Fruit fly (Drosophila melanogaster) whole organism, embryonic: Measurements from ENCODE around the gene CG7295.

Source experiments
- Ada2b ChIP-seq: fragments of 200-800 bp; sonication (Bioruptor generic); IDR thresholded peaks from 2 replicates; pipeline ENCODE4 v1.3.6; 2022; ENCODE audit warnings: missing biosample characterization, missing genetic modification characterization
- Adf1 ChIP-seq: fragments of 200-800 bp; sonication (Bioruptor generic); IDR thresholded peaks from 2 replicates; pipeline ENCODE4 v1.3.6; 2022; ENCODE audit warnings: missing biosample characterization, missing genetic modification characterization
- Asciz ChIP-seq: fragments of 200-800 bp; sonication (Bioruptor generic); optimal IDR thresholded peaks from 2 replicates; lab custom pipeline; 2017; ENCODE audit warnings: missing biosample characterization, mild to moderate bottlenecking, missing genetic modification characterization, missing genetic modification reagents
- CG10274 ChIP-seq: fragments of 200-800 bp; sonication (Bioruptor generic); optimal IDR thresholded peaks from 3 replicates; lab custom pipeline; 2017; ENCODE audit warnings: missing biosample characterization, mild to moderate bottlenecking, missing genetic modification characterization
- CG11398 ChIP-seq: fragments of 200-800 bp; sonication (Bioruptor generic); optimal IDR thresholded peaks from 2 replicates; lab custom pipeline; 2016; ENCODE audit warnings: missing biosample characterization, missing genetic modification characterization
- CG11723 ChIP-seq: fragments of 200-800 bp; sonication (Bioruptor generic); optimal IDR thresholded peaks from 2 replicates; lab custom pipeline; 2017; ENCODE audit warnings: missing biosample characterization, mild to moderate bottlenecking, missing genetic modification characterization
- CG12219 ChIP-seq: fragments of 200-800 bp; sonication (Bioruptor generic); optimal IDR thresholded peaks from 3 replicates; lab custom pipeline; 2018; ENCODE audit warnings: missing biosample characterization, mild to moderate bottlenecking, missing genetic modification characterization
- CG12391 ChIP-seq: fragments of 200-800 bp; sonication (Bioruptor generic); optimal IDR thresholded peaks from 3 replicates; lab custom pipeline; 2018; ENCODE audit warnings: missing biosample characterization, mild to moderate bottlenecking, missing genetic modification characterization, moderate library complexity
- CG15269 ChIP-seq: fragments of 200-800 bp; sonication (Bioruptor generic); optimal IDR thresholded peaks from 2 replicates; lab custom pipeline; 2018; ENCODE audit warnings: missing biosample characterization, mild to moderate bottlenecking, missing genetic modification characterization, moderate library complexity
- CG15514 ChIP-seq: fragments of 200-800 bp; sonication (Bioruptor generic); optimal IDR thresholded peaks from 3 replicates; lab custom pipeline; 2017; ENCODE audit warnings: missing biosample characterization, missing genetic modification characterization, mild to moderate bottlenecking, moderate library complexity, missing genetic modification reagents
- CG2202 ChIP-seq: fragments of 200-800 bp; sonication (Bioruptor generic); optimal IDR thresholded peaks from 2 replicates; lab custom pipeline; 2018; ENCODE audit warnings: missing biosample characterization, mild to moderate bottlenecking, missing genetic modification characterization
- CG2712 ChIP-seq: fragments of 200-800 bp; optimal IDR thresholded peaks from 3 replicates; lab custom pipeline; 2019; ENCODE audit warnings: missing biosample characterization, mild to moderate bottlenecking, missing genetic modification characterization, moderate library complexity
- CG34224 ChIP-seq: fragments of 200-800 bp; sonication (Bioruptor generic); IDR thresholded peaks from 3 replicates; pipeline ENCODE4 v1.3.6; 2022; ENCODE audit warnings: missing biosample characterization, missing genetic modification characterization; ENCODE audit not compliant: partially characterized antibody
- CG34422 ChIP-seq: fragments of 200-800 bp; sonication (Bioruptor generic); IDR thresholded peaks from 3 replicates; pipeline ENCODE4 v1.3.6; 2022; ENCODE audit warnings: missing biosample characterization, missing genetic modification characterization
- CG4730 ChIP-seq: fragments of 200-800 bp; sonication (Bioruptor generic); IDR thresholded peaks from 2 replicates; pipeline ENCODE4 v1.3.6; 2022; ENCODE audit warnings: missing biosample characterization, missing genetic modification characterization
- CG4820 ChIP-seq: fragments of 200-800 bp; sonication (Bioruptor generic); optimal IDR thresholded peaks from 3 replicates; lab custom pipeline; 2016; ENCODE audit warnings: missing biosample characterization, missing genetic modification characterization
- CG6765 ChIP-seq: fragments of 200-800 bp; sonication (Bioruptor generic); optimal IDR thresholded peaks from 3 replicates; lab custom pipeline; 2017; ENCODE audit warnings: missing biosample characterization, mild to moderate bottlenecking, missing genetic modification characterization
- CG7928 ChIP-seq: fragments of 200-800 bp; sonication (Bioruptor generic); optimal IDR thresholded peaks from 2 replicates; lab custom pipeline; 2017; ENCODE audit warnings: missing biosample characterization, mild to moderate bottlenecking, missing genetic modification characterization
- CG8944 ChIP-seq: fragments of 200-800 bp; sonication (Bioruptor generic); optimal IDR thresholded peaks from 3 replicates; lab custom pipeline; 2016; ENCODE audit warnings: missing biosample characterization, missing genetic modification characterization
- CoRest ChIP-seq: fragments of 200-800 bp; sonication (Bioruptor generic); optimal IDR thresholded peaks from 3 replicates; lab custom pipeline; 2018; ENCODE audit warnings: missing biosample characterization, mild to moderate bottlenecking, missing genetic modification characterization, moderate library complexity
- CrebB ChIP-seq: fragments of 200-800 bp; sonication (Bioruptor generic); optimal IDR thresholded peaks from 3 replicates; lab custom pipeline; 2018; ENCODE audit warnings: missing biosample characterization, mild to moderate bottlenecking, missing genetic modification characterization
- D19B ChIP-seq: fragments of 200-800 bp; sonication (Bioruptor generic); optimal IDR thresholded peaks from 2 replicates; lab custom pipeline; 2017; ENCODE audit warnings: missing biosample characterization, mild to moderate bottlenecking, missing genetic modification characterization
- Hr51 ChIP-seq, 2 experiments: fragments of 200-800 bp; sonication (Bioruptor generic); optimal IDR thresholded peaks; 2 replicates in 1 of 2; 3 replicates in 1 of 2; lab custom pipeline; 2016 to 2018; ENCODE audit warnings: missing biosample characterization in 2 of 2, missing genetic modification characterization in 2 of 2, mild to moderate bottlenecking in 1 of 2, moderate library complexity in 1 of 2
- Hr78 ChIP-seq, 2 experiments: fragments of 200-800 bp in 1 of 2; fragments of >200 bp in 1 of 2; sonication (Bioruptor generic) in 1 of 2; optimal IDR thresholded peaks; 2 replicates each; lab custom pipeline; 2017 to 2019; ENCODE audit warnings: missing biosample characterization in 2 of 2, missing genetic modification characterization in 2 of 2, mild to moderate bottlenecking in 1 of 2, moderate library complexity in 1 of 2
- Oli ChIP-seq: fragments of 200-800 bp; sonication (Bioruptor generic); optimal IDR thresholded peaks from 2 replicates; lab custom pipeline; 2018; ENCODE audit warnings: missing biosample characterization, mild to moderate bottlenecking, missing genetic modification characterization, moderate library complexity
- Scr ChIP-seq: fragments of 200-800 bp; sonication (Bioruptor generic); IDR thresholded peaks from 2 replicates; pipeline ENCODE4 v1.3.6; 2022; ENCODE audit warnings: missing biosample characterization, missing genetic modification characterization; ENCODE audit not compliant: partially characterized antibody
- Sox102F ChIP-seq: fragments of 200-800 bp; sonication (Bioruptor generic); optimal IDR thresholded peaks from 2 replicates; lab custom pipeline; 2018; ENCODE audit warnings: missing biosample characterization, mild to moderate bottlenecking, missing genetic modification characterization, moderate library complexity
- Spps ChIP-seq: fragments of 200-800 bp; sonication (Bioruptor generic); optimal IDR thresholded peaks from 2 replicates; lab custom pipeline; 2018; ENCODE audit warnings: missing biosample characterization, mild to moderate bottlenecking, missing genetic modification characterization
- chinmo ChIP-seq: fragments of 200-800 bp; sonication (Bioruptor generic); IDR thresholded peaks from 4 replicates; pipeline ENCODE4 v1.3.6; 2022; ENCODE audit warnings: missing biosample characterization, missing genetic modification characterization; ENCODE audit not compliant: partially characterized antibody
- ewg ChIP-seq: fragments of 200-800 bp; sonication (Bioruptor generic); optimal IDR thresholded peaks from 3 replicates; lab custom pipeline; 2017; ENCODE audit warnings: mild to moderate bottlenecking, missing biosample characterization, missing genetic modification reagents, missing genetic modification characterization
- fd96Cb ChIP-seq: fragments of 200-800 bp; sonication (Bioruptor generic); optimal IDR thresholded peaks from 2 replicates; lab custom pipeline; 2018; ENCODE audit warnings: missing biosample characterization, mild to moderate bottlenecking, missing genetic modification characterization, moderate library complexity
- gsb ChIP-seq: fragments of 200-800 bp; sonication (Bioruptor generic); IDR thresholded peaks from 2 replicates; pipeline ENCODE4 v1.3.6; 2022; ENCODE audit warnings: missing biosample characterization, missing genetic modification characterization
- gsb-n ChIP-seq: fragments of 200-800 bp; sonication (Bioruptor generic); optimal IDR thresholded peaks from 3 replicates; lab custom pipeline; 2018; ENCODE audit warnings: missing biosample characterization, mild to moderate bottlenecking, missing genetic modification characterization
- hb ChIP-seq: fragments of 200-800 bp; sonication (Bioruptor generic); IDR thresholded peaks from 3 replicates; pipeline ENCODE4 v1.3.6; 2022; ENCODE audit warnings: missing biosample characterization, missing genetic modification characterization; ENCODE audit not compliant: partially characterized antibody
- klu ChIP-seq: fragments of 200-800 bp; sonication (Bioruptor generic); IDR thresholded peaks from 2 replicates; pipeline ENCODE4 v1.3.6; 2022; ENCODE audit warnings: missing biosample characterization, missing genetic modification characterization
- knrl ChIP-seq: fragments of 200-800 bp; sonication (Bioruptor generic); IDR thresholded peaks from 3 replicates; pipeline ENCODE4 v1.3.6; 2022; ENCODE audit warnings: missing biosample characterization, missing genetic modification characterization; ENCODE audit not compliant: partially characterized antibody
- lov ChIP-seq, 2 experiments: fragments of 200-800 bp in 1 of 2; fragments of >200 bp in 1 of 2; sonication (Bioruptor generic) in 1 of 2; IDR thresholded peaks in 1 of 2; optimal IDR thresholded peaks in 1 of 2; 2 replicates in 1 of 2; 3 replicates in 1 of 2; pipeline versions ENCODE4 v1.3.6 to Lab custom; 2017 to 2022; ENCODE audit warnings: missing biosample characterization in 1 of 2, missing genetic modification characterization in 1 of 2
- nerfin-1 ChIP-seq: fragments of 200-800 bp; sonication (Bioruptor generic); optimal IDR thresholded peaks from 3 replicates; lab custom pipeline; 2019; ENCODE audit warnings: missing biosample characterization, mild to moderate bottlenecking, missing genetic modification characterization, moderate library complexity
- nerfin-2 ChIP-seq: fragments of 200-800 bp; sonication (Bioruptor generic); IDR thresholded peaks from 2 replicates; pipeline ENCODE4 v1.3.6; 2022; ENCODE audit warnings: missing biosample characterization, missing genetic modification characterization; ENCODE audit not compliant: partially characterized antibody
- pho ChIP-seq: fragments of 200-800 bp; sonication (Bioruptor generic); optimal IDR thresholded peaks from 2 replicates; lab custom pipeline; 2016; ENCODE audit warnings: missing biosample characterization, missing genetic modification characterization
- prd ChIP-seq, 3 experiments: fragments of >200 bp in 2 of 3; fragments of 200-800 bp in 1 of 3; sonication (Bioruptor generic) in 1 of 3; optimal IDR thresholded peaks in 2 of 3; IDR thresholded peaks in 1 of 3; 2 replicates in 2 of 3; 3 replicates in 1 of 3; pipeline versions ENCODE4 v1.3.6 to Lab custom; 2017 to 2022; ENCODE audit warnings: missing biosample characterization in 1 of 3, missing genetic modification characterization in 1 of 3
- slou ChIP-seq: fragments of 200-800 bp; sonication (Bioruptor generic); optimal IDR thresholded peaks from 3 replicates; lab custom pipeline; 2016; ENCODE audit warnings: missing biosample characterization, missing genetic modification characterization
- ssp ChIP-seq: fragments of 200-800 bp; sonication (Bioruptor generic); IDR thresholded peaks from 2 replicates; pipeline ENCODE4 v1.3.6; 2022; ENCODE audit warnings: missing biosample characterization, missing genetic modification characterization
- tgo ChIP-seq: fragments of 200-800 bp; sonication (Bioruptor generic); IDR thresholded peaks from 3 replicates; pipeline ENCODE4 v1.3.6; 2022; ENCODE audit warnings: missing biosample characterization, missing genetic modification characterization
- tio ChIP-seq: fragments of 200-800 bp; sonication (Bioruptor generic); optimal IDR thresholded peaks from 2 replicates; lab custom pipeline; 2017; ENCODE audit warnings: missing biosample characterization, missing genetic modification characterization, inconsistent platforms
- wdn ChIP-seq: fragments of 200-800 bp; sonication (Bioruptor generic); IDR thresholded peaks from 2 replicates; pipeline ENCODE4 v1.3.6; 2022; ENCODE audit warnings: missing biosample characterization, missing genetic modification characterization
- zfh1 ChIP-seq: fragments of 200-800 bp; sonication (Bioruptor generic); IDR thresholded peaks from 3 replicates; pipeline ENCODE4 v1.3.6; 2022; ENCODE audit warnings: missing biosample characterization, missing genetic modification characterization
- zfh2 ChIP-seq: fragments of 200-800 bp; sonication (Bioruptor generic); optimal IDR thresholded peaks from 2 replicates; lab custom pipeline; 2016; ENCODE audit warnings: missing biosample characterization, missing genetic modification characterization

CG7295 gene

DNA sequence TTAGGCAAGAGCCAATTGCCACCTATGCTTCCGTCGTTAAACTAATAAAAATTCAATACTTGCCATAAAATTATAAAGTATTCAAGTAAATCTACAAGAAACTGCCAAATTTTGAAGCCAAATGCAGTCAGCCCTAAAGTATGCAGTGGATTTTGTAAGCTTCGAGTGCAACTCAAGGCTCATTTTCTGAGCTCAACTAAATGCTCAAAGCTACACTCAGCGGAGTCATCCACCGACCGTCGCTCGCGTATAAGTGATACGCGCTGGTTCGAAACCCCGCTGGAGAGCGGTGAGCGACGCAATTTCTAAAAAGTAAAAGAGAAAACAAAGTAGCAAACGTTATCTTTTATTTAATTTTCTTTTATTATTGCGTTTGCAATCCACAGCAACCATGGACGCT is 40.1 kb downstream of the CG7295 start (continued):
- TF ChIP-seq CG12219 (GFP tag; lab: Kevin White, UChicago) (no peak), hb (GFP tag; lab: Robert Waterston, UW) (no peak), CG34224 (GFP tag; lab: Robert Waterston, UW) (no peak), CoRest (tag; lab: Kevin White, UChicago) (peak; percentile 16), CG2202 (tag; lab: Kevin White, UChicago) (no peak), Hr51 (GFP tag; optimal IDR thresholded peaks at IDR 0.05; lab: Kevin White, UChicago) (no peak), prd (optimal IDR thresholded peaks at IDR 0.05; lab: Kevin White, UChicago) (no peak), prd (GFP tag; IDR thresholded peaks at IDR 0.05; lab: Robert Waterston, UW) (no peak), CG11723 (GFP tag; lab: Kevin White, UChicago) (no peak), Spps (tag; lab: Kevin White, UChicago) (no peak), gsb (GFP tag; lab: Robert Waterston, UW) (no peak), knrl (peak; percentile 40; the same call in 1 of the 3 replicates), D19B (GFP tag; lab: Kevin White, UChicago) (no peak), CG7928 (GFP tag; lab: Kevin White, UChicago) (no peak), CG15269 (tag; lab: Kevin White, UChicago) (no peak), zfh2 (GFP tag; lab: Kevin White, UChicago) (no peak), CG12391 (no peak), ewg (GFP tag; lab: Kevin White, UChicago) (no peak), CG4730 (GFP tag; lab: Robert Waterston, UW) (no peak), klu (GFP tag; lab: Robert Waterston, UW) (no peak), Oli (tag; lab: Kevin White, UChicago) (no peak), wdn (no peak), Adf1 (GFP tag; lab: Robert Waterston, UW) (peak; percentile 34; the same call in 1 of the 2 replicates), Ada2b (no peak), ssp (no peak), zfh1 (GFP tag; lab: Robert Waterston, UW) (no peak), CG34422 (GFP tag; lab: Robert Waterston, UW) (no peak), Scr (GFP tag; lab: Robert Waterston, UW) (peak; percentile 20; the same call in 1 of the 2 replicates), CG15514 (GFP tag; lab: Kevin White, UChicago) (peak; percentile 8), lov (optimal IDR thresholded peaks at IDR 0.05; lab: Kevin White, UChicago) (no peak), lov (GFP tag; IDR thresholded peaks at IDR 0.05; lab: Robert Waterston, UW) (no peak), nerfin-2 (GFP tag; lab: Robert Waterston, UW) (no peak), CG6765 (GFP tag; lab: Kevin White, UChicago) (no peak), slou (GFP tag; lab: Kevin White, UChicago) (no peak), gsb-n (tag; lab: Kevin White, UChicago) (no peak), CG10274 (GFP tag; lab: Kevin White, UChicago) (no peak), Asciz (no peak), CG2712 (tag; lab: Kevin White, UChicago) (peak; percentile 34), nerfin-1 (no peak)

DNA sequence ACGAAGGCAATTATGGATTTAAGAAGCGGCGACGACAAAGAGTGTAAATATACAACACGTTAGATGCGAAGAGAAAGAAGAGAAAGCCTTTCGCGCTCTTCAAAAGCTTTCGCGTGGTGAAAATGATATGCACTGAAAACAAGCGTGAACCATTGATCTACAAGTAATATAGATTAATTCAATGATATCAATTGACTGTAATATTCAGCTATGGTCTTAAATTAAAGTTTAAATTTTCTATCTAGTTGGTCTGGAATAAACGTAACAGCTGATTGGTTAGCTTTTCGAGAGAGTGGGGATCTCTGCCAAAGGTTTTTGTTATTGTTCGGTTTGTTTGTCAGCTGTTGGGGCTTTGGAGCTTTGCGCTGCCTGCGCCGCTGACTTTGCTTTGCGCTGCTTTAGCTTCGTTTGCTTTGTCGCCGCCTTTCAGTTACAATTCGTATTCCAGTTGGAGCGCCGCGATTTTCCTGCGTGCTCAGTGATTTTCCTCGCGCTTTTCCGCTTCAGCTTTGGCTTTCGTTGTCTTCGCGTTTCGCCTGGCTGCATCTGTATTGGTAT is 41.8 kb downstream of the CG7295 start:
- TF ChIP-seq prd (optimal IDR thresholded peaks at IDR 0.05; lab: Kevin White, UChicago) (no peak), prd (GFP tag; IDR thresholded peaks at IDR 0.05; lab: Robert Waterston, UW) (no peak), tgo (GFP tag; lab: Robert Waterston, UW) (no peak), CG4820 (GFP tag; lab: Kevin White, UChicago) (no peak), CG8944 (no peak), fd96Cb (tag; lab: Kevin White, UChicago) (no peak), gsb (GFP tag; lab: Robert Waterston, UW) (no peak), pho (GFP tag; lab: Kevin White, UChicago) (no peak), Hr78 (GFP tag; optimal IDR thresholded peaks at IDR 0.05; lab: Kevin White, UChicago) (peak in 1 of 2 experiments; percentile 3), CrebB (tag; lab: Kevin White, UChicago) (peak; percentile 18), CG11398 (GFP tag; lab: Kevin White, UChicago) (no peak), tio (GFP tag; lab: Kevin White, UChicago) (no peak), Sox102F (GFP tag; lab: Kevin White, UChicago) (peak; percentile 34), Asciz (peak; percentile 29), CG12391 (peak; percentile 20), chinmo (GFP tag; lab: Robert Waterston, UW) (peak; percentile 74; the same call in 1 of the 4 replicates)
